Worm (Caenorhabditis elegans) whole organism, L2 larva: Measurements from ENCODE around the gene clec-182.

ENCODE experiments used
- F13H6.1 ChIP-seq: sonication (generic microtip); optimal IDR thresholded peaks from 2 replicates; lab custom pipeline; 2016; ENCODE audit warnings: missing genetic modification characterization, missing compliant biosample characterization
- lin-39 ChIP-seq: fragments of 150-350 bp; optimal IDR thresholded peaks from 2 replicates; lab custom pipeline; 2014; ENCODE audit warnings: missing biosample characterization, missing genetic modification reagents, missing genetic modification characterization
- mab-5 ChIP-seq: fragments of 150-350 bp; optimal IDR thresholded peaks from 2 replicates; lab custom pipeline; 2014; ENCODE audit warnings: missing biosample characterization, missing genetic modification characterization
- nhr-10 ChIP-seq: sonication (generic microtip); optimal IDR thresholded peaks from 2 replicates; lab custom pipeline; 2017; ENCODE audit warnings: missing biosample characterization, missing genetic modification characterization
- nhr-11 ChIP-seq: fragments of 150-350 bp; optimal IDR thresholded peaks from 2 replicates; lab custom pipeline; 2014; ENCODE audit warnings: missing biosample characterization, missing genetic modification characterization
- snpc-4 ChIP-seq: fragments of 150-350 bp; optimal IDR thresholded peaks from 2 replicates; lab custom pipeline; 2014; ENCODE audit warnings: missing biosample characterization, missing genetic modification characterization
- unc-62 ChIP-seq: fragments of 150-350 bp; optimal IDR thresholded peaks from 2 replicates; lab custom pipeline; 2014; ENCODE audit warnings: missing biosample characterization, missing genetic modification reagents, missing genetic modification characterization

DNA sequence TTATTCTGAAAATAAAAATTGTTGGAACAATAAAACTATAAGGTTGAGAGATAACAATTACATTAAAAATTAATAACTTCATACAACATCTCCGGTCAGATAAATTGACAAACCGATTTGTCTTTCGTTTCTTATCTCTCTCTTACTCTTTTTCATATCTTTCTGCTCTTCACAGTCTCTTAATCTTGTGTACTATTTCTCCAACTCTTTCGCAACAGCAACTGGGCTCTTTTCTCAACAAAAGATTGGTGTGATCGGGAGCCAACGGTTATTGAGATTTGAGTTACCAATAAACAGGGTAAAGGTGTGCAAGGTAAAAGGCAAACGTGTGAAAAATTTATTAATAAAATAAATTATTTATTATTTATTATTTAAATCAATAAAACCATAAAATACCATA, 11.5 kb downstream of the clec-182 start, which contains the start of gene C33D9.8:
- TF ChIP-seq mab-5 (no peak), unc-62 (GFP tag; lab: Kevin White, UChicago) (no peak), lin-39 (no peak), snpc-4 (tag; lab: Kevin White, UChicago) (no peak), F13H6.1 (tag; lab: Kevin White, UChicago) (no peak), nhr-11 (tag; lab: Kevin White, UChicago) (no peak), nhr-10 (no peak)
